Worm (Caenorhabditis elegans) whole organism, L4 larva: ENCODE data around the gene str-232.

Experiments
- D1046.2 ChIP-seq: fragments of 200-800 bp; sonication (Bioruptor generic); IDR thresholded peaks from 2 replicates; pipeline ENCODE4 v1.3.6; 2022; ENCODE audit warnings: missing genetic modification characterization, missing compliant biosample characterization
- F49E8.2 ChIP-seq: sonication (generic microtip); optimal IDR thresholded peaks from 2 replicates; lab custom pipeline; 2016; ENCODE audit warnings: missing compliant biosample characterization, mild to moderate bottlenecking, missing genetic modification characterization, borderline replicate concordance
- R02D3.7 ChIP-seq: fragments of 150-350 bp; sonication (generic microtip); optimal IDR thresholded peaks from 3 replicates; lab custom pipeline; 2014; ENCODE audit warnings: missing biosample characterization, missing genetic modification characterization
- T20F7.1 ChIP-seq: fragments of 200-800 bp; sonication (Bioruptor generic); optimal IDR thresholded peaks from 2 replicates; lab custom pipeline; 2018; ENCODE audit warnings: mild to moderate bottlenecking, missing genetic modification characterization, missing compliant biosample characterization
- T26A8.4 ChIP-seq: fragments of 200-800 bp; sonication (Bioruptor generic); IDR thresholded peaks from 2 replicates; pipeline ENCODE4 v1.3.6; 2022; ENCODE audit warnings: missing genetic modification characterization, missing compliant biosample characterization
- Y75B8A.6 ChIP-seq: fragments of 200-800 bp; sonication (Bioruptor generic); IDR thresholded peaks from 2 replicates; pipeline ENCODE4 v1.3.6; 2022; ENCODE audit warnings: missing genetic modification reagents, missing genetic modification characterization, missing compliant biosample characterization
- aha-1 ChIP-seq: fragments of 150-350 bp; peaks from one replicate; lab custom pipeline; 2014; ENCODE audit warnings: missing biosample characterization, missing genetic modification characterization
- ceh-28 ChIP-seq: fragments of 150-350 bp; optimal IDR thresholded peaks from 2 replicates; lab custom pipeline; 2014; ENCODE audit warnings: missing biosample characterization, missing genetic modification reagents, missing genetic modification characterization
- ceh-44 ChIP-seq: fragments of 200-800 bp; sonication (Bioruptor generic); IDR thresholded peaks from 2 replicates; pipeline ENCODE4 v1.3.6; 2022; ENCODE audit warnings: missing genetic modification reagents, missing genetic modification characterization, missing compliant biosample characterization
- ceh-82 ChIP-seq: sonication (generic microtip); optimal IDR thresholded peaks from 2 replicates; lab custom pipeline; 2017; ENCODE audit warnings: missing biosample characterization, missing genetic modification characterization
- ces-1 ChIP-seq: fragments of 150-350 bp; sonication (generic microtip); optimal IDR thresholded peaks from 4 replicates; lab custom pipeline; 2014; ENCODE audit warnings: missing biosample characterization, missing genetic modification reagents, missing genetic modification characterization
- ctbp-1 ChIP-seq: fragments of 200-800 bp; sonication (Bioruptor generic); IDR thresholded peaks from 2 replicates; pipeline ENCODE4 v1.3.6; 2022; ENCODE audit warnings: missing genetic modification reagents, missing genetic modification characterization, missing compliant biosample characterization
- daf-12 ChIP-seq: fragments of 150-350 bp; optimal IDR thresholded peaks from 2 replicates; lab custom pipeline; 2014; ENCODE audit warnings: missing biosample characterization, missing genetic modification reagents, missing genetic modification characterization
- daf-19 ChIP-seq: fragments of 200-800 bp; sonication (Bioruptor generic); conservative IDR thresholded peaks from 2 replicates; pipeline ENCODE4 v1.3.6; 2022; ENCODE audit warnings: missing genetic modification characterization, missing compliant biosample characterization
- dmd-8 ChIP-seq: fragments of 200-800 bp; sonication (Bioruptor generic); IDR thresholded peaks from 2 replicates; pipeline ENCODE4 v1.3.6; 2022; ENCODE audit warnings: missing genetic modification characterization, missing compliant biosample characterization
- duxl-1 ChIP-seq: sonication (generic microtip); optimal IDR thresholded peaks from 2 replicates; lab custom pipeline; 2016; ENCODE audit warnings: mild to moderate bottlenecking, missing genetic modification characterization, moderate library complexity, missing compliant biosample characterization; ENCODE audit not compliant: poor library complexity
- dve-1 ChIP-seq: sonication (generic microtip); optimal IDR thresholded peaks from 2 replicates; lab custom pipeline; 2017; ENCODE audit warnings: antibody characterized with exemption, mild to moderate bottlenecking, missing genetic modification characterization, missing compliant biosample characterization; ENCODE audit not compliant: insufficient read depth
- egl-27 ChIP-seq: sonication (generic microtip); optimal IDR thresholded peaks from 3 replicates; lab custom pipeline; 2017; ENCODE audit warnings: missing biosample characterization, missing genetic modification reagents, missing genetic modification characterization
- egl-43 ChIP-seq: fragments of 200-800 bp; sonication (Bioruptor generic); IDR thresholded peaks from 2 replicates; pipeline ENCODE4 v1.3.6; 2022; ENCODE audit warnings: missing genetic modification reagents, missing genetic modification characterization, missing compliant biosample characterization
- fos-1 ChIP-seq: fragments of 150-350 bp; optimal IDR thresholded peaks from 2 replicates; lab custom pipeline; 2014; ENCODE audit warnings: missing biosample characterization, missing genetic modification characterization
- hlh-30 ChIP-seq: sonication (generic microtip); optimal IDR thresholded peaks from 2 replicates; lab custom pipeline; 2017; ENCODE audit warnings: antibody characterized with exemption, mild to moderate bottlenecking, missing genetic modification characterization, missing compliant biosample characterization; ENCODE audit not compliant: insufficient read depth
- hmg-1.1 ChIP-seq: fragments of 200-800 bp; sonication (Bioruptor generic); IDR thresholded peaks from 2 replicates; pipeline ENCODE4 v1.3.6; 2022; ENCODE audit warnings: missing genetic modification reagents, missing genetic modification characterization, missing compliant biosample characterization
- lin-1 ChIP-seq: fragments of 200-800 bp; sonication (Bioruptor generic); IDR thresholded peaks from 2 replicates; pipeline ENCODE4 v1.3.6; 2022; ENCODE audit warnings: missing genetic modification reagents, missing genetic modification characterization, missing compliant biosample characterization
- lir-3 ChIP-seq: sonication (generic microtip); optimal IDR thresholded peaks from 2 replicates; lab custom pipeline; 2016; ENCODE audit warnings: mild to moderate bottlenecking, missing genetic modification characterization, missing compliant biosample characterization
- madf-5 ChIP-seq, 2 experiments: fragments of 200-800 bp; sonication (Bioruptor generic); IDR thresholded peaks; 2 replicates each; pipeline ENCODE4 v1.3.6; 2022; ENCODE audit warnings: missing compliant biosample characterization in 2 of 2, missing genetic modification characterization in 2 of 2
- mdl-1 ChIP-seq, 2 experiments: fragments of 150-350 bp in 1 of 2; sonication (generic microtip) in 1 of 2; optimal IDR thresholded peaks; 2 replicates each; lab custom pipeline; 2014 to 2017; ENCODE audit warnings: missing biosample characterization in 2 of 2, missing genetic modification characterization in 2 of 2
- mdt-29 ChIP-seq: fragments of 200-800 bp; sonication (Bioruptor generic); IDR thresholded peaks from 2 replicates; pipeline ENCODE4 v1.3.6; 2022; ENCODE audit warnings: missing genetic modification reagents, missing genetic modification characterization, missing compliant biosample characterization
- mep-1 ChIP-seq: fragments of 150-350 bp; sonication (generic microtip); optimal IDR thresholded peaks from 3 replicates; lab custom pipeline; 2014; ENCODE audit warnings: missing biosample characterization, missing genetic modification characterization
- mes-2 ChIP-seq: sonication (generic microtip); optimal IDR thresholded peaks from 2 replicates; lab custom pipeline; 2016; ENCODE audit warnings: missing genotype, mild to moderate bottlenecking, missing genetic modification characterization, missing compliant biosample characterization; ENCODE audit not compliant: poor library complexity, severe bottlenecking
- mxl-2 ChIP-seq: fragments of 200-800 bp; sonication (Bioruptor generic); conservative IDR thresholded peaks from 2 replicates; pipeline ENCODE4 v1.3.6; 2022; ENCODE audit warnings: missing genetic modification reagents, missing genetic modification characterization, missing compliant biosample characterization
- nhr-10 ChIP-seq: fragments of 150-350 bp; optimal IDR thresholded peaks from 2 replicates; lab custom pipeline; 2014; ENCODE audit warnings: missing biosample characterization, missing genetic modification characterization
- nhr-102 ChIP-seq: sonication (generic microtip); optimal IDR thresholded peaks from 2 replicates; lab custom pipeline; 2016; ENCODE audit warnings: mild to moderate bottlenecking, missing genetic modification characterization, moderate library complexity, missing compliant biosample characterization
- nhr-11 ChIP-seq: fragments of 150-350 bp; optimal IDR thresholded peaks from 2 replicates; lab custom pipeline; 2014; ENCODE audit warnings: missing biosample characterization, missing genetic modification characterization
- nhr-237 ChIP-seq: sonication (generic microtip); optimal IDR thresholded peaks from 2 replicates; lab custom pipeline; 2017; ENCODE audit warnings: missing biosample characterization, missing genetic modification characterization
- nhr-28 ChIP-seq: fragments of 150-350 bp; optimal IDR thresholded peaks from 2 replicates; lab custom pipeline; 2014; ENCODE audit warnings: missing biosample characterization, missing genetic modification characterization
- nhr-42 ChIP-seq: fragments of 200-800 bp; sonication (Bioruptor generic); IDR thresholded peaks from 2 replicates; pipeline ENCODE4 v1.3.6; 2022; ENCODE audit warnings: missing genetic modification characterization, missing compliant biosample characterization
- nhr-6 ChIP-seq: fragments of 150-350 bp; optimal IDR thresholded peaks from 2 replicates; lab custom pipeline; 2014; ENCODE audit warnings: missing biosample characterization, missing genetic modification characterization
- nhr-76 ChIP-seq: fragments of 150-350 bp; optimal IDR thresholded peaks from 2 replicates; lab custom pipeline; 2014; ENCODE audit warnings: missing biosample characterization, missing genetic modification characterization
- nhr-77 ChIP-seq: fragments of 150-350 bp; optimal IDR thresholded peaks from 2 replicates; lab custom pipeline; 2014; ENCODE audit warnings: missing biosample characterization, missing genetic modification characterization
- pha-4 ChIP-seq, 2 experiments: fragments of 150-350 bp in 1 of 2; fragments of 200-800 bp in 1 of 2; sonication (Bioruptor generic) in 1 of 2; IDR thresholded peaks in 1 of 2; optimal IDR thresholded peaks in 1 of 2; 2 replicates each; pipeline versions ENCODE4 v1.3.6 to Lab custom; 2014 to 2022; ENCODE audit warnings: missing genetic modification characterization in 2 of 2, missing genetic modification reagents in 2 of 2, missing biosample characterization in 1 of 2, missing compliant biosample characterization in 1 of 2
- php-3 ChIP-seq: fragments of 200-800 bp; sonication (Bioruptor generic); IDR thresholded peaks from 2 replicates; pipeline ENCODE4 v1.3.6; 2022; ENCODE audit warnings: missing genetic modification reagents, missing genetic modification characterization, missing compliant biosample characterization
- rbr-2 ChIP-seq: sonication (generic microtip); optimal IDR thresholded peaks from 2 replicates; lab custom pipeline; 2016; ENCODE audit warnings: missing genotype, missing genetic modification characterization, missing compliant biosample characterization
- saeg-2 ChIP-seq: fragments of 200-800 bp; sonication (Bioruptor generic); IDR thresholded peaks from 2 replicates; pipeline ENCODE4 v1.3.6; 2022; ENCODE audit warnings: missing genetic modification reagents, missing genetic modification characterization, missing compliant biosample characterization
- skn-1 ChIP-seq: fragments of 150-350 bp; optimal IDR thresholded peaks from 2 replicates; lab custom pipeline; 2014; ENCODE audit warnings: missing biosample characterization, missing genetic modification characterization
- spr-3 ChIP-seq: fragments of 200-800 bp; sonication (Bioruptor generic); optimal IDR thresholded peaks from 2 replicates; lab custom pipeline; 2018; ENCODE audit warnings: mild to moderate bottlenecking, missing genetic modification characterization, missing compliant biosample characterization
- unc-130 ChIP-seq: sonication (generic microtip); optimal IDR thresholded peaks from 2 replicates; lab custom pipeline; 2016; ENCODE audit warnings: missing genetic modification reagents, missing genetic modification characterization, missing compliant biosample characterization
- vab-7 ChIP-seq: fragments of 200-800 bp; sonication (Bioruptor generic); IDR thresholded peaks from 2 replicates; pipeline ENCODE4 v1.3.6; 2022; ENCODE audit warnings: missing genetic modification reagents, missing genetic modification characterization, missing compliant biosample characterization
- zag-1 ChIP-seq: fragments of 150-350 bp; optimal IDR thresholded peaks from 2 replicates; lab custom pipeline; 2014; ENCODE audit warnings: missing biosample characterization, missing genetic modification characterization
- zip-11 ChIP-seq: fragments of 200-800 bp; sonication (Bioruptor generic); IDR thresholded peaks from 2 replicates; pipeline ENCODE4 v1.3.6; 2022; ENCODE audit warnings: missing genetic modification characterization, missing compliant biosample characterization
- ztf-11 ChIP-seq: fragments of 150-350 bp; optimal IDR thresholded peaks from 2 replicates; lab custom pipeline; 2014; ENCODE audit warnings: missing biosample characterization, missing genetic modification characterization

The str-232 gene

DNA sequence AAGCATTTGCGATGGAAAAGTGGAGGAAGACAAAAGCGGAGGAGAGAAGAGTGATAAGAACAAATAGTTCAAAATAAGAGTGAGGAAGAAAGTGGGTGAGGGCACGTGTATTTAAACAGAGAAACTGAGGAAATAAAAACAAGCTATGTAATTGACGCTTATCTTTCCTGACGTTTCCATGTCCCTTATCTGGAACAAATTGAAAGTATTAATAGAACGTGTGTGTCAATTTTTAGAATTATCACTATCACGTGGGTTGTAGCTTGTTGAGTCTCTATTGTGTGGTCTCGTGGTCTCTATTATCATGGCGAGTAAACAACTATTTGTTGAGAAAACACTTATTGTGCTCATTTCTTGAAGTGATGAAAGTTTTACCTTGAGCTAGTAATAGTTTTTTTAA lies 30.3 kb upstream of the str-232 start, which contains the start of gene T10C6.15 (continued):
- TF ChIP-seq ctbp-1 (GFP tag; lab: Robert Waterston, UW) (no peak), fos-1 (tag; lab: Kevin White, UChicago) (no peak), nhr-76 (tag; lab: Kevin White, UChicago) (no peak), ztf-11 (tag; lab: Kevin White, UChicago) (no peak), egl-27 (tag; lab: Kevin White, UChicago) (no peak), unc-130 (GFP tag; lab: Kevin White, UChicago) (no peak), F49E8.2 (tag; lab: Kevin White, UChicago) (no peak), mep-1 (tag; lab: Kevin White, UChicago) (no peak), D1046.2 (GFP tag; lab: Robert Waterston, UW) (no peak), zag-1 (tag; lab: Kevin White, UChicago) (no peak), lir-3 (no peak), dve-1 (tag; lab: Kevin White, UChicago) (peak; percentile 97), daf-19 (GFP tag; lab: Robert Waterston, UW) (no peak), T20F7.1 (peak; percentile 38), ceh-28 (no peak), lin-1 (GFP tag; lab: Robert Waterston, UW) (peak; percentile 83), spr-3 (GFP tag; lab: Kevin White, UChicago) (no peak), mes-2 (tag; lab: Kevin White, UChicago) (no peak), php-3 (GFP tag; lab: Robert Waterston, UW) (peak; percentile 74), mdl-1 (tag; optimal IDR thresholded peaks at IDR 0.05; lab: Kevin White, UChicago) (peak in 1 of 2 experiments; percentile 72), ceh-44 (GFP tag; lab: Robert Waterston, UW) (no peak), dmd-8 (no peak), vab-7 (GFP tag; lab: Robert Waterston, UW) (no peak), nhr-237 (tag; lab: Kevin White, UChicago) (no peak), nhr-28 (tag; lab: Kevin White, UChicago) (peak; percentile 80), zip-11 (GFP tag; lab: Robert Waterston, UW) (no peak), mxl-2 (GFP tag; lab: Robert Waterston, UW) (no peak), nhr-42 (GFP tag; lab: Robert Waterston, UW) (no peak), duxl-1 (no peak), ceh-82 (no peak), Y75B8A.6 (GFP tag; lab: Robert Waterston, UW) (no peak), ces-1 (GFP tag; lab: Kevin White, UChicago) (no peak), daf-12 (no peak), nhr-6 (tag; lab: Kevin White, UChicago) (peak; percentile 20), aha-1 (tag; lab: Kevin White, UChicago) (no peak), T26A8.4 (GFP tag; lab: Robert Waterston, UW) (no peak), hmg-1.1 (GFP tag; lab: Robert Waterston, UW) (no peak), nhr-102 (tag; lab: Kevin White, UChicago) (peak; percentile 89), rbr-2 (no peak), mdt-29 (GFP tag; lab: Robert Waterston, UW) (no peak), nhr-11 (tag; lab: Kevin White, UChicago) (no peak), skn-1 (tag; lab: Kevin White, UChicago) (no peak), pha-4 (GFP tag; IDR thresholded peaks at IDR 0.05; lab: Robert Waterston, UW) (no peak), pha-4 (tag; optimal IDR thresholded peaks at IDR 0.05; lab: Kevin White, UChicago) (no peak), nhr-10 (tag; lab: Kevin White, UChicago) (peak; percentile 46), hlh-30 (tag; lab: Kevin White, UChicago) (peak; percentile 77), nhr-77 (tag; lab: Kevin White, UChicago) (peak; percentile 58), madf-5 (GFP tag; IDR thresholded peaks at IDR 0.05; lab: Robert Waterston, UW) (no peak), egl-43 (no peak), saeg-2 (GFP tag; lab: Robert Waterston, UW) (no peak), R02D3.7 (tag; lab: Kevin White, UChicago) (no peak)
